Worm (Caenorhabditis elegans) whole organism, L1 larva: ENCODE results near the gene dap-3.

Experiments used
- C34B4.2 ChIP-seq: sonication (generic microtip); optimal IDR thresholded peaks from 2 replicates; lab custom pipeline; 2017; ENCODE audit warnings: mild to moderate bottlenecking, missing genetic modification characterization, missing compliant biosample characterization
- F16B12.6 ChIP-seq: fragments of 150-350 bp; optimal IDR thresholded peaks from 2 replicates; lab custom pipeline; 2014; ENCODE audit warnings: missing biosample characterization, missing genetic modification characterization
- Y116A8C.19 ChIP-seq: sonication (generic microtip); optimal IDR thresholded peaks from 2 replicates; lab custom pipeline; 2016; ENCODE audit warnings: missing compliant biosample characterization, missing genetic modification characterization, borderline replicate concordance
- blmp-1 ChIP-seq: fragments of 150-350 bp; optimal IDR thresholded peaks from 2 replicates; lab custom pipeline; 2014; ENCODE audit warnings: missing biosample characterization, missing genetic modification characterization
- ceh-82 ChIP-seq, 3 experiments: fragments of 150-350 bp in 1 of 3; sonication (generic microtip) in 2 of 3; optimal IDR thresholded peaks; 2 replicates each; lab custom pipeline; 2014 to 2017; ENCODE audit warnings: missing biosample characterization in 3 of 3, missing genetic modification characterization in 3 of 3
- ceh-88 ChIP-seq: fragments of 200-800 bp; sonication (Bioruptor generic); IDR thresholded peaks from 2 replicates; pipeline ENCODE4 v1.3.6; 2022; ENCODE audit warnings: missing genetic modification characterization, missing compliant biosample characterization
- ceh-90 ChIP-seq: sonication (generic microtip); optimal IDR thresholded peaks from 2 replicates; lab custom pipeline; 2016; ENCODE audit warnings: missing genetic modification characterization, missing compliant biosample characterization
- ces-1 ChIP-seq: fragments of 150-350 bp; optimal IDR thresholded peaks from 2 replicates; lab custom pipeline; 2014; ENCODE audit warnings: missing biosample characterization, missing genetic modification reagents, missing genetic modification characterization
- efl-1 ChIP-seq, 4 experiments: fragments of 150-350 bp; optimal IDR thresholded peaks in 3 of 4; peaks in 1 of 4; 1 replicate in 1 of 4; 2 replicates in 3 of 4; lab custom pipeline; 2014; ENCODE audit warnings: missing biosample characterization in 2 of 4, missing genetic modification characterization in 2 of 4, missing genetic modification reagents in 2 of 4
- egl-13 ChIP-seq: sonication (generic microtip); optimal IDR thresholded peaks from 2 replicates; lab custom pipeline; 2016; ENCODE audit warnings: missing genotype, missing genetic modification reagents, missing genetic modification characterization, missing compliant biosample characterization
- egl-27 ChIP-seq, 2 experiments: fragments of 150-350 bp in 1 of 2; sonication (generic microtip); optimal IDR thresholded peaks; 3 replicates each; lab custom pipeline; 2017 to 2018; ENCODE audit warnings: missing biosample characterization in 2 of 2, missing genetic modification characterization in 2 of 2, missing genetic modification reagents in 2 of 2
- elt-2 ChIP-seq: sonication (generic microtip); optimal IDR thresholded peaks from 2 replicates; lab custom pipeline; 2016; ENCODE audit warnings: missing genetic modification characterization, mild to moderate bottlenecking, inconsistent platforms, missing compliant biosample characterization, missing genetic modification reagents
- fkh-4 ChIP-seq: sonication (generic microtip); optimal IDR thresholded peaks from 2 replicates; lab custom pipeline; 2016; ENCODE audit warnings: missing compliant biosample characterization, missing genetic modification characterization, borderline replicate concordance
- irx-1 ChIP-seq: sonication (generic microtip); optimal IDR thresholded peaks from 2 replicates; lab custom pipeline; 2016; ENCODE audit warnings: missing genetic modification characterization, missing compliant biosample characterization
- jun-1 ChIP-seq: fragments of 150-350 bp; optimal IDR thresholded peaks from 2 replicates; lab custom pipeline; 2014; ENCODE audit warnings: missing biosample characterization, missing genetic modification reagents, missing genetic modification characterization
- lin-35 ChIP-seq, 2 experiments: fragments of 150-350 bp; optimal IDR thresholded peaks; 2 replicates each; lab custom pipeline; 2014; ENCODE audit warnings: missing biosample characterization in 2 of 2, missing genetic modification characterization in 2 of 2, missing genetic modification reagents in 2 of 2
- lir-3 ChIP-seq: sonication (generic microtip); optimal IDR thresholded peaks from 2 replicates; lab custom pipeline; 2016; ENCODE audit warnings: mild to moderate bottlenecking, missing genetic modification characterization, moderate library complexity, missing compliant biosample characterization; ENCODE audit not compliant: poor library complexity
- lsy-2 ChIP-seq, 2 experiments: fragments of 150-350 bp; optimal IDR thresholded peaks; 2 replicates each; lab custom pipeline; 2014; ENCODE audit warnings: missing biosample characterization in 2 of 2, missing genetic modification characterization in 2 of 2
- mab-9 ChIP-seq: fragments of 200-800 bp; sonication (Bioruptor generic); IDR thresholded peaks from 2 replicates; pipeline ENCODE4 v1.3.6; 2022; ENCODE audit warnings: missing genetic modification reagents, missing genetic modification characterization, missing compliant biosample characterization
- nhr-11 ChIP-seq: fragments of 150-350 bp; optimal IDR thresholded peaks from 2 replicates; lab custom pipeline; 2014; ENCODE audit warnings: missing biosample characterization, missing genetic modification characterization
- nhr-20 ChIP-seq: sonication (generic microtip); optimal IDR thresholded peaks from 2 replicates; lab custom pipeline; 2016; ENCODE audit warnings: mild to moderate bottlenecking, missing genetic modification characterization, missing compliant biosample characterization
- nhr-28 ChIP-seq: fragments of 150-350 bp; optimal IDR thresholded peaks from 2 replicates; lab custom pipeline; 2014; ENCODE audit warnings: missing biosample characterization, missing genetic modification characterization
- nhr-47 ChIP-seq: sonication (generic microtip); optimal IDR thresholded peaks from 2 replicates; lab custom pipeline; 2016; ENCODE audit warnings: mild to moderate bottlenecking, missing genetic modification characterization, moderate library complexity, missing compliant biosample characterization
- nhr-71 ChIP-seq: sonication (generic microtip); optimal IDR thresholded peaks from 2 replicates; lab custom pipeline; 2016; ENCODE audit warnings: mild to moderate bottlenecking, missing genetic modification characterization, moderate library complexity, missing compliant biosample characterization
- nhr-76 ChIP-seq: sonication (generic microtip); optimal IDR thresholded peaks from 2 replicates; lab custom pipeline; 2017; ENCODE audit warnings: missing biosample characterization, missing genetic modification characterization
- nhr-77 ChIP-seq: fragments of 150-350 bp; optimal IDR thresholded peaks from 2 replicates; lab custom pipeline; 2014; ENCODE audit warnings: missing biosample characterization, missing genetic modification characterization
- pag-3 ChIP-seq: sonication (generic microtip); optimal IDR thresholded peaks from 2 replicates; lab custom pipeline; 2017; ENCODE audit warnings: missing genetic modification characterization, mild to moderate bottlenecking, missing compliant biosample characterization, antibody characterized with exemption, borderline replicate concordance; ENCODE audit not compliant: insufficient read depth
- pqm-1 ChIP-seq: sonication (generic microtip); optimal IDR thresholded peaks from 3 replicates; lab custom pipeline; 2017; ENCODE audit warnings: missing biosample characterization, missing genetic modification characterization
- rnt-1 ChIP-seq: sonication (generic microtip); optimal IDR thresholded peaks from 2 replicates; lab custom pipeline; 2016; ENCODE audit warnings: mild to moderate bottlenecking, missing genetic modification characterization, moderate library complexity, missing compliant biosample characterization
- skn-1 ChIP-seq: fragments of 150-350 bp; optimal IDR thresholded peaks from 2 replicates; lab custom pipeline; 2014; ENCODE audit warnings: missing biosample characterization, missing genetic modification characterization
- sox-4 ChIP-seq: sonication (generic microtip); optimal IDR thresholded peaks from 2 replicates; lab custom pipeline; 2016; ENCODE audit warnings: missing genetic modification characterization, missing compliant biosample characterization
- sup-37 ChIP-seq: fragments of 200-800 bp; sonication (Bioruptor generic); optimal IDR thresholded peaks from 2 replicates; lab custom pipeline; 2018; ENCODE audit warnings: mild to moderate bottlenecking, missing genetic modification characterization, missing compliant biosample characterization
- swsn-7 ChIP-seq: sonication (generic microtip); optimal IDR thresholded peaks from 2 replicates; lab custom pipeline; 2016; ENCODE audit warnings: missing genetic modification characterization, missing compliant biosample characterization
- unc-30 ChIP-seq: sonication (generic microtip); optimal IDR thresholded peaks from 2 replicates; lab custom pipeline; 2017; ENCODE audit warnings: missing biosample characterization, missing genetic modification characterization
- unc-98 ChIP-seq: fragments of 200-800 bp; sonication (Bioruptor generic); IDR thresholded peaks from 2 replicates; pipeline ENCODE4 v1.3.6; 2022; ENCODE audit warnings: missing genetic modification characterization, missing compliant biosample characterization
- xbp-1 ChIP-seq: sonication (generic microtip); optimal IDR thresholded peaks from 2 replicates; lab custom pipeline; 2016; ENCODE audit warnings: missing genetic modification characterization, missing compliant biosample characterization
- zip-4 ChIP-seq: fragments of 200-800 bp; sonication (Bioruptor generic); optimal IDR thresholded peaks from 2 replicates; lab custom pipeline; 2018; ENCODE audit warnings: mild to moderate bottlenecking, missing genetic modification characterization, moderate library complexity, missing compliant biosample characterization

dap-3 gene

ce11 chrII:10607238-10607961, 26.5 kb downstream of the dap-3 start, which contains the start of gene ccm-3 (continued):
- TF ChIP-seq pag-3 (tag; lab: Kevin White, UChicago): no peak
- peak; percentile 42 for TF ChIP-seq rnt-1 (tag; lab: Kevin White, UChicago)
- no peak for TF ChIP-seq skn-1 (tag; lab: Kevin White, UChicago)
- peak; percentile 43 to 52 for TF ChIP-seq efl-1 (optimal IDR thresholded peaks at IDR 0.05; lab: Kevin White, UChicago)
- peak in 1 of 2 experiments; percentile 45 for TF ChIP-seq efl-1 (GFP tag; optimal IDR thresholded peaks at IDR 0.05 in 1 of 2; lab: Kevin White, UChicago)
- no peak for TF ChIP-seq zip-4 (GFP tag; lab: Kevin White, UChicago)
- peak; percentile 30 for TF ChIP-seq nhr-47 (tag; lab: Kevin White, UChicago)
- no peak for TF ChIP-seq sup-37 (GFP tag; lab: Kevin White, UChicago)
- TF ChIP-seq ceh-82 (tag; optimal IDR thresholded peaks at IDR 0.05; lab: Kevin White, UChicago): peak in 2 of 3 experiments; percentile 15 to 54
- TF ChIP-seq, all 84 proteins: peak for 20

ce11 chrII:10608821-10609220, 27.9 kb downstream of the dap-3 start:
- TF ChIP-seq fkh-4: no peak
- no peak for TF ChIP-seq nhr-11
- TF ChIP-seq efl-1 (optimal IDR thresholded peaks at IDR 0.05; lab: Kevin White, UChicago): no peak
- TF ChIP-seq efl-1 (GFP tag; optimal IDR thresholded peaks at IDR 0.05 in 1 of 2; lab: Kevin White, UChicago): peak in 1 of 2 experiments; percentile 65

ce11 chrII:10612743-10613142, 31.8 kb downstream of the dap-3 start, which contains the start of gene C14A4.12:
Gene C14A4.12 (plus strand): TSS chrII:10613043.
- no peak for TF ChIP-seq unc-30 (tag; lab: Kevin White, UChicago)
- TF ChIP-seq blmp-1 (tag; lab: Kevin White, UChicago): no peak
- TF ChIP-seq Y116A8C.19 (tag; lab: Kevin White, UChicago): no peak
- no peak for TF ChIP-seq lir-3 (tag; lab: Kevin White, UChicago)
- TF ChIP-seq ces-1 (GFP tag; lab: Kevin White, UChicago): no peak
- no peak for TF ChIP-seq egl-13 (tag; lab: Kevin White, UChicago)
- no peak for TF ChIP-seq nhr-77 (tag; lab: Kevin White, UChicago)
- no peak for TF ChIP-seq nhr-71 (tag; lab: Kevin White, UChicago)
- no peak for TF ChIP-seq ceh-88 (GFP tag; lab: Robert Waterston, UW)
- TF ChIP-seq, all 84 proteins: peak for 0

- TF ChIP-seq irx-1 (tag; lab: Kevin White, UChicago): no peak
- no peak for TF ChIP-seq nhr-47 (tag; lab: Kevin White, UChicago)
- TF ChIP-seq lsy-2 (tag; optimal IDR thresholded peaks at IDR 0.05; lab: Kevin White, UChicago): no peak
- TF ChIP-seq unc-30 (tag; lab: Kevin White, UChicago): no peak
- no peak for TF ChIP-seq pag-3 (tag; lab: Kevin White, UChicago)
- TF ChIP-seq swsn-7 (tag; lab: Kevin White, UChicago): no peak
- TF ChIP-seq fkh-4: no peak
- no peak for TF ChIP-seq xbp-1
- no peak for TF ChIP-seq nhr-20 (tag; lab: Kevin White, UChicago)
- TF ChIP-seq elt-2 (tag; lab: Kevin White, UChicago): no peak
- TF ChIP-seq pqm-1 (tag; lab: Kevin White, UChicago): no peak
- TF ChIP-seq F16B12.6 (tag; lab: Kevin White, UChicago): no peak
- TF ChIP-seq zip-4 (GFP tag; lab: Kevin White, UChicago): no peak
These were observed 37.2 kb downstream of the dap-3 start, which contains the start of gene C14A4.13 for ce11 chrII:10618157-10618556. Gene C14A4.13 (plus strand): TSS chrII:10618457.

- no peak for TF ChIP-seq jun-1 (tag; lab: Kevin White, UChicago)
- TF ChIP-seq pqm-1 (tag; lab: Kevin White, UChicago): no peak
- TF ChIP-seq nhr-76: no peak
- TF ChIP-seq mab-9 (GFP tag; lab: Robert Waterston, UW): no peak
- no peak for TF ChIP-seq unc-98 (GFP tag; lab: Robert Waterston, UW)
- no peak for TF ChIP-seq nhr-11
- no peak for TF ChIP-seq C34B4.2 (tag; lab: Kevin White, UChicago)
- TF ChIP-seq ceh-90: no peak
- no peak for TF ChIP-seq nhr-28 (tag; lab: Kevin White, UChicago)
- no peak for TF ChIP-seq nhr-77 (tag; lab: Kevin White, UChicago)
- TF ChIP-seq Y116A8C.19 (tag; lab: Kevin White, UChicago): no peak
- no peak for TF ChIP-seq ces-1 (GFP tag; lab: Kevin White, UChicago)
- no peak for TF ChIP-seq egl-27 (tag; optimal IDR thresholded peaks at IDR 0.05; lab: Kevin White, UChicago)
- TF ChIP-seq lin-35 (GFP tag; optimal IDR thresholded peaks at IDR 0.05; lab: Kevin White, UChicago): no peak
- TF ChIP-seq sox-4 (tag; lab: Kevin White, UChicago): no peak
- no peak for TF ChIP-seq zip-4 (GFP tag; lab: Kevin White, UChicago)
These were observed 41.0 kb downstream of the dap-3 start, which contains the start of gene cutl-9 for ce11 chrII:10621965-10622364. Gene cutl-9 (plus strand): TSS chrII:10622265.
